Fruit fly (Drosophila melanogaster) whole organism, embryonic: ENCODE data around the gene Os-C.

Source experiments
- Awh ChIP-seq: fragments of 200-800 bp; sonication (Bioruptor generic); IDR thresholded peaks from 2 replicates; pipeline ENCODE4, ENCODE4 v1.3.6; 2022; ENCODE audit warnings: missing biosample characterization, missing genetic modification characterization
- CG10543 ChIP-seq: fragments of 200-800 bp; sonication (Bioruptor generic); optimal IDR thresholded peaks from 3 replicates; lab custom pipeline; 2017; ENCODE audit warnings: missing biosample characterization, mild to moderate bottlenecking, missing genetic modification characterization, moderate library complexity
- CG12219 ChIP-seq: fragments of 200-800 bp; sonication (Bioruptor generic); optimal IDR thresholded peaks from 3 replicates; lab custom pipeline; 2018; ENCODE audit warnings: missing biosample characterization, mild to moderate bottlenecking, missing genetic modification characterization
- CG13624 ChIP-seq: fragments of 200-800 bp; sonication (Bioruptor generic); optimal IDR thresholded peaks from 2 replicates; lab custom pipeline; 2016; ENCODE audit warnings: missing biosample characterization, missing genetic modification characterization
- CG15514 ChIP-seq: fragments of 200-800 bp; sonication (Bioruptor generic); optimal IDR thresholded peaks from 3 replicates; lab custom pipeline; 2017; ENCODE audit warnings: missing biosample characterization, missing genetic modification characterization, mild to moderate bottlenecking, moderate library complexity, missing genetic modification reagents
- CG18619 ChIP-seq: fragments of 200-800 bp; sonication (Bioruptor generic); optimal IDR thresholded peaks from 3 replicates; lab custom pipeline; 2017; ENCODE audit warnings: missing biosample characterization, mild to moderate bottlenecking, missing genetic modification characterization
- CG18764 ChIP-seq: fragments of 200-800 bp; sonication (Bioruptor generic); optimal IDR thresholded peaks from 3 replicates; lab custom pipeline; 2016; ENCODE audit warnings: missing biosample characterization, missing genetic modification characterization
- CG3281 ChIP-seq: fragments of 200-800 bp; sonication (Bioruptor generic); optimal IDR thresholded peaks from 3 replicates; lab custom pipeline; 2017; ENCODE audit warnings: missing biosample characterization, mild to moderate bottlenecking, missing genetic modification characterization
- CG4404 ChIP-seq: fragments of 200-800 bp; sonication (Bioruptor generic); IDR thresholded peaks from 2 replicates; pipeline ENCODE4 v1.3.6; 2022; ENCODE audit warnings: missing biosample characterization, missing genetic modification characterization
- CG4617 ChIP-seq: fragments of 200-800 bp; sonication (Bioruptor generic); optimal IDR thresholded peaks from 3 replicates; lab custom pipeline; 2016; ENCODE audit warnings: missing biosample characterization, missing genetic modification characterization, borderline replicate concordance
- CG5953 ChIP-seq: fragments of 200-800 bp; sonication (Bioruptor generic); IDR thresholded peaks from 2 replicates; pipeline ENCODE4 v1.3.6; 2022; ENCODE audit warnings: missing biosample characterization, missing genetic modification characterization
- CG6175 ChIP-seq: fragments of 200-800 bp; sonication (Bioruptor generic); IDR thresholded peaks from 3 replicates; pipeline ENCODE4 v1.3.6; 2022; ENCODE audit warnings: missing biosample characterization, missing genetic modification characterization
- CG6272 ChIP-seq: fragments of 200-800 bp; sonication (Bioruptor generic); IDR thresholded peaks from 2 replicates; pipeline ENCODE4 v1.3.6; 2022; ENCODE audit warnings: missing biosample characterization, missing genetic modification characterization
- CG6791 ChIP-seq: fragments of 200-800 bp; sonication (Bioruptor generic); IDR thresholded peaks from 3 replicates; pipeline ENCODE4 v1.3.6; 2022; ENCODE audit warnings: missing biosample characterization, missing genetic modification characterization; ENCODE audit not compliant: partially characterized antibody
- CG7357 ChIP-seq: fragments of 200-800 bp; sonication (Bioruptor generic); IDR thresholded peaks from 3 replicates; pipeline ENCODE4 v1.3.6; 2022; ENCODE audit warnings: missing biosample characterization, missing genetic modification characterization
- CG7963 ChIP-seq: fragments of 200-800 bp; sonication (Bioruptor generic); IDR thresholded peaks from 3 replicates; pipeline ENCODE4 v1.3.6; 2022; ENCODE audit warnings: missing biosample characterization, missing genetic modification characterization; ENCODE audit not compliant: partially characterized antibody
- CG8290 ChIP-seq, 3 experiments: fragments of 200-800 bp; sonication (Bioruptor generic); optimal IDR thresholded peaks; 2 replicates each; lab custom pipeline; 2016 to 2019; ENCODE audit warnings: missing biosample characterization in 3 of 3, missing genetic modification characterization in 3 of 3, mild to moderate bottlenecking in 2 of 3, moderate library complexity in 1 of 3
- CG8924 ChIP-seq: fragments of 200-800 bp; optimal IDR thresholded peaks from 3 replicates; lab custom pipeline; 2019; ENCODE audit warnings: missing biosample characterization, mild to moderate bottlenecking, missing genetic modification characterization, moderate library complexity
- CG9215 ChIP-seq: fragments of 200-800 bp; sonication (Bioruptor generic); IDR thresholded peaks from 2 replicates; pipeline ENCODE4 v1.3.6; 2022; ENCODE audit warnings: missing biosample characterization, missing genetic modification characterization
- CG9437 ChIP-seq: fragments of 200-800 bp; sonication (Bioruptor generic); optimal IDR thresholded peaks from 2 replicates; lab custom pipeline; 2018; ENCODE audit warnings: missing biosample characterization, mild to moderate bottlenecking, missing genetic modification characterization
- CHES-1-like ChIP-seq: fragments of 200-800 bp; sonication (Bioruptor generic); optimal IDR thresholded peaks from 2 replicates; lab custom pipeline; 2016; ENCODE audit warnings: missing biosample characterization, missing genetic modification characterization
- Chrac-16 ChIP-seq: fragments of 200-800 bp; sonication (Bioruptor generic); optimal IDR thresholded peaks from 3 replicates; lab custom pipeline; 2016; ENCODE audit warnings: missing biosample characterization, missing genetic modification characterization
- Doc2 ChIP-seq: fragments of 200-800 bp; sonication (Bioruptor generic); IDR thresholded peaks from 2 replicates; pipeline ENCODE4 v1.3.6; 2022; ENCODE audit warnings: missing biosample characterization, missing genetic modification characterization
- Dp ChIP-seq: fragments of 200-800 bp; sonication (Bioruptor generic); optimal IDR thresholded peaks from 2 replicates; lab custom pipeline; 2018; ENCODE audit warnings: missing biosample characterization, mild to moderate bottlenecking, missing genetic modification characterization, moderate library complexity
- Elba2 ChIP-seq: fragments of 200-800 bp; sonication (Bioruptor generic); optimal IDR thresholded peaks from 3 replicates; lab custom pipeline; 2016; ENCODE audit warnings: missing biosample characterization, missing genetic modification characterization
- Fer1 ChIP-seq: fragments of 200-800 bp; sonication (Bioruptor generic); optimal IDR thresholded peaks from 2 replicates; lab custom pipeline; 2017; ENCODE audit warnings: missing biosample characterization, mild to moderate bottlenecking, missing genetic modification characterization
- HLH3B ChIP-seq: fragments of 200-800 bp; sonication (Bioruptor generic); IDR thresholded peaks from 2 replicates; pipeline ENCODE4 v1.3.6; 2022; ENCODE audit warnings: missing biosample characterization, missing genetic modification characterization
- HLHmδ ChIP-seq: fragments of 200-800 bp; sonication (Bioruptor generic); optimal IDR thresholded peaks from 2 replicates; lab custom pipeline; 2018; ENCODE audit warnings: missing biosample characterization, mild to moderate bottlenecking, missing genetic modification characterization, moderate library complexity
- Kr ChIP-seq: fragments of 200-800 bp; sonication (Bioruptor generic); optimal IDR thresholded peaks from 2 replicates; lab custom pipeline; 2017; ENCODE audit warnings: missing biosample characterization, mild to moderate bottlenecking, missing genetic modification characterization
- Lpt ChIP-seq: fragments of >200 bp; optimal IDR thresholded peaks from 2 replicates; lab custom pipeline; 2018; ENCODE audit warnings: missing biosample characterization, missing genetic modification characterization
- NK7.1 ChIP-seq: fragments of 200-800 bp; sonication (Bioruptor generic); optimal IDR thresholded peaks from 3 replicates; lab custom pipeline; 2016; ENCODE audit warnings: missing biosample characterization, missing genetic modification characterization
- NfI ChIP-seq: fragments of 200-800 bp; sonication (Bioruptor generic); optimal IDR thresholded peaks from 3 replicates; lab custom pipeline; 2018; ENCODE audit warnings: missing biosample characterization, mild to moderate bottlenecking, missing genetic modification characterization, moderate library complexity
- Side ChIP-seq: fragments of 200-800 bp; sonication (Bioruptor generic); optimal IDR thresholded peaks from 2 replicates; lab custom pipeline; 2016; ENCODE audit warnings: missing biosample characterization, missing genetic modification characterization
- aop ChIP-seq: fragments of 200-800 bp; sonication (Bioruptor generic); IDR thresholded peaks from 2 replicates; pipeline ENCODE4 v1.3.6; 2022; ENCODE audit warnings: missing biosample characterization, missing genetic modification characterization
- croc ChIP-seq: fragments of 200-800 bp; sonication (Bioruptor generic); conservative IDR thresholded peaks from 3 replicates; pipeline ENCODE4 v1.3.6; 2022; ENCODE audit warnings: missing biosample characterization, missing genetic modification characterization
- ewg ChIP-seq: fragments of 200-800 bp; sonication (Bioruptor generic); optimal IDR thresholded peaks from 3 replicates; lab custom pipeline; 2017; ENCODE audit warnings: mild to moderate bottlenecking, missing biosample characterization, missing genetic modification reagents, missing genetic modification characterization
- fru ChIP-seq: fragments of >200 bp; optimal IDR thresholded peaks from 2 replicates; lab custom pipeline; 2017
- h ChIP-seq: fragments of >200 bp; optimal IDR thresholded peaks from 2 replicates; lab custom pipeline; 2017
- hkb ChIP-seq, 2 experiments: fragments of 200-800 bp in 1 of 2; fragments of >200 bp in 1 of 2; sonication (Bioruptor generic) in 1 of 2; IDR thresholded peaks in 1 of 2; optimal IDR thresholded peaks in 1 of 2; 2 replicates each; pipeline versions ENCODE4 v1.3.6 to Lab custom; 2017 to 2022; ENCODE audit warnings: missing biosample characterization in 1 of 2, missing genetic modification characterization in 1 of 2
- ken ChIP-seq: fragments of 200-800 bp; sonication (Bioruptor generic); IDR thresholded peaks from 3 replicates; pipeline ENCODE4 v1.3.6; 2022; ENCODE audit warnings: missing biosample characterization, missing genetic modification characterization
- klu ChIP-seq: fragments of 200-800 bp; sonication (Bioruptor generic); IDR thresholded peaks from 2 replicates; pipeline ENCODE4 v1.3.6; 2022; ENCODE audit warnings: missing biosample characterization, missing genetic modification characterization
- lilli ChIP-seq: fragments of 200-800 bp; sonication (Bioruptor generic); optimal IDR thresholded peaks from 3 replicates; lab custom pipeline; 2016; ENCODE audit warnings: missing biosample characterization, missing genetic modification characterization
- luna ChIP-seq: fragments of 200-800 bp; sonication (Bioruptor generic); optimal IDR thresholded peaks from 2 replicates; lab custom pipeline; 2016; ENCODE audit warnings: missing biosample characterization, missing genetic modification characterization
- nerfin-2 ChIP-seq: fragments of 200-800 bp; sonication (Bioruptor generic); IDR thresholded peaks from 2 replicates; pipeline ENCODE4 v1.3.6; 2022; ENCODE audit warnings: missing biosample characterization, missing genetic modification characterization; ENCODE audit not compliant: partially characterized antibody
- peb ChIP-seq: fragments of 200-800 bp; sonication (Bioruptor generic); IDR thresholded peaks from 2 replicates; pipeline ENCODE4 v1.3.6; 2022; ENCODE audit warnings: missing biosample characterization, missing genetic modification characterization
- pzg ChIP-seq: fragments of 200-800 bp; sonication (Bioruptor generic); optimal IDR thresholded peaks from 3 replicates; lab custom pipeline; 2018; ENCODE audit warnings: missing biosample characterization, mild to moderate bottlenecking, missing genetic modification characterization, moderate library complexity
- sens ChIP-seq: fragments of 200-800 bp; sonication (Bioruptor generic); peaks from one replicate; lab custom pipeline; 2016; ENCODE audit warnings: missing biosample characterization, missing genetic modification characterization
- seq ChIP-seq: fragments of 200-800 bp; sonication (Bioruptor generic); IDR thresholded peaks from 2 replicates; pipeline ENCODE4 v1.3.6; 2022; ENCODE audit warnings: missing biosample characterization, missing genetic modification characterization
- slbo ChIP-seq: fragments of 200-800 bp; sonication (Bioruptor generic); IDR thresholded peaks from 2 replicates; pipeline ENCODE4 v1.3.6; 2022; ENCODE audit warnings: missing biosample characterization, missing genetic modification characterization
- ttk ChIP-seq: fragments of 200-800 bp; sonication (Bioruptor generic); IDR thresholded peaks from 2 replicates; pipeline ENCODE4 v2.1.2; 2022; ENCODE audit warnings: missing biosample characterization, missing genetic modification characterization
- tx ChIP-seq: fragments of 200-800 bp; sonication (Bioruptor generic); optimal IDR thresholded peaks from 2 replicates; lab custom pipeline; 2016; ENCODE audit warnings: missing biosample characterization, missing genetic modification characterization
- yki ChIP-seq: fragments of >200 bp; optimal IDR thresholded peaks from 3 replicates; lab custom pipeline; 2018

Os-C gene

dm6 chr3R:8027203-8027688 is 48.5 kb downstream of the Os-C start (continued):
- peak; percentile 11 for TF ChIP-seq Dp (GFP tag; lab: Kevin White, UChicago)
- peak; percentile 27 for TF ChIP-seq NK7.1 (GFP tag; lab: Kevin White, UChicago)
- no peak for TF ChIP-seq CG18764 (GFP tag; lab: Kevin White, UChicago)
- peak; percentile 15; the same call in 1 of the 2 replicates for TF ChIP-seq klu (GFP tag; lab: Robert Waterston, UW)
- TF ChIP-seq CG3281 (GFP tag; lab: Kevin White, UChicago): peak; percentile 86
- TF ChIP-seq croc: peak; percentile 64; the same call in 2 of the 3 replicates
- peak; percentile 94 for TF ChIP-seq CG9437 (GFP tag; lab: Kevin White, UChicago)
- TF ChIP-seq ttk (GFP tag; lab: Robert Waterston, UW): peak; percentile 81
- TF ChIP-seq CG7963 (GFP tag; lab: Robert Waterston, UW): no peak
- TF ChIP-seq fru (lab: Kevin White, UChicago): no peak
- no peak for TF ChIP-seq Side
- TF ChIP-seq CG18619: peak; percentile 93
- TF ChIP-seq CG9215: peak; percentile 68
- TF ChIP-seq HLH3B (GFP tag; lab: Robert Waterston, UW): peak; percentile 70
- peak; percentile 91 for TF ChIP-seq NfI (GFP tag; lab: Kevin White, UChicago)
- peak; percentile 50 for TF ChIP-seq seq (GFP tag; lab: Robert Waterston, UW)
- no peak for TF ChIP-seq CG8290 (GFP tag; optimal IDR thresholded peaks at IDR 0.05; lab: Kevin White, UChicago)
- TF ChIP-seq CG8290 (tag; optimal IDR thresholded peaks at IDR 0.05; lab: Kevin White, UChicago): no peak
- no peak for TF ChIP-seq CG6272 (GFP tag; lab: Robert Waterston, UW)
- peak; percentile 87 for TF ChIP-seq slbo
- TF ChIP-seq sens (GFP tag; lab: Kevin White, UChicago): no peak
- peak; percentile 67 for TF ChIP-seq CG4617 (GFP tag; lab: Kevin White, UChicago)
- TF ChIP-seq luna: no peak
- peak; percentile 68 for TF ChIP-seq lilli (GFP tag; lab: Kevin White, UChicago)
- no peak for TF ChIP-seq h (lab: Kevin White, UChicago)
- no peak; the same call in 2 of the 3 replicates for TF ChIP-seq CG6175
- TF ChIP-seq CG8924: peak; percentile 94
- TF ChIP-seq tx (GFP tag; lab: Kevin White, UChicago): no peak
- peak; percentile 75; the same call in 2 of the 3 replicates for TF ChIP-seq ken (GFP tag; lab: Robert Waterston, UW)
- TF ChIP-seq CG12219 (GFP tag; lab: Kevin White, UChicago): peak; percentile 62
- TF ChIP-seq CG7357: no peak
- no peak for TF ChIP-seq pzg (GFP tag; lab: Kevin White, UChicago)
- peak; percentile 86 for TF ChIP-seq Fer1
- peak; percentile 78 for TF ChIP-seq Chrac-16 (GFP tag; lab: Kevin White, UChicago)
- TF ChIP-seq CG4404 (GFP tag; lab: Robert Waterston, UW): peak; percentile 36; the same call in 1 of the 2 replicates
- no peak for TF ChIP-seq Elba2 (GFP tag; lab: Kevin White, UChicago)
- peak; percentile 39; the same call in 1 of the 3 replicates for TF ChIP-seq CG6791 (GFP tag; lab: Robert Waterston, UW)
- TF ChIP-seq Lpt (GFP tag; lab: Kevin White, UChicago): no peak
- TF ChIP-seq hkb (optimal IDR thresholded peaks at IDR 0.05; lab: Kevin White, UChicago): no peak
- TF ChIP-seq hkb (GFP tag; IDR thresholded peaks at IDR 0.05; lab: Robert Waterston, UW): peak; percentile 87
- peak; percentile 45 for TF ChIP-seq CG15514 (GFP tag; lab: Kevin White, UChicago)
- no peak for TF ChIP-seq Kr (GFP tag; lab: Kevin White, UChicago)
- TF ChIP-seq CG5953 (GFP tag; lab: Robert Waterston, UW): peak; percentile 67
- peak; percentile 61 for TF ChIP-seq Awh (GFP tag; lab: Robert Waterston, UW)
- TF ChIP-seq CG13624 (GFP tag; lab: Kevin White, UChicago): no peak
- peak; percentile 84 for TF ChIP-seq CG10543
- TF ChIP-seq CHES-1-like: no peak
- TF ChIP-seq yki (lab: Kevin White, UChicago): no peak
- no peak for TF ChIP-seq nerfin-2 (GFP tag; lab: Robert Waterston, UW)
- TF ChIP-seq peb: no peak
- TF ChIP-seq HLHmδ (GFP tag; lab: Kevin White, UChicago): no peak
- TF ChIP-seq ewg (GFP tag; lab: Kevin White, UChicago): peak; percentile 69
- no peak for TF ChIP-seq aop
- no peak for TF ChIP-seq Doc2 (GFP tag; lab: Robert Waterston, UW)
